Fruit fly (Drosophila melanogaster): Measurements from ENCODE around the gene NSD.
A peak's percentile ranks its signal among the peaks of the same experiment; 100 is the strongest.
"Not testable (repeated sequence)": the region's sequence is repeated elsewhere in the genome, so short reads cannot be mapped to it uniquely, and the experiment has no call there.

The NSD gene

dm6 chr3R:27937752-27938694, at the start of gene NSD, which contains the start of gene BOD1:
Gene NSD (minus strand): TSS chr3R:27937853.
Gene BOD1 (plus strand): TSS chr3R:27938245.
- TF ChIP-seq noc (tag; optimal IDR thresholded peaks at IDR 0.05) = peak; percentile 3

- peak; percentile 84 for TF ChIP-seq noc (tag; optimal IDR thresholded peaks at IDR 0.05)
These were observed 49.7 kb upstream of the NSD start for dm6 chr3R:27987329-27987728.

dm6 chr3R:27986794-27987193, 49.1 kb upstream of the NSD start:
- no peak for TF ChIP-seq noc (tag; optimal IDR thresholded peaks at IDR 0.05)

- not testable (repeated sequence) for TF ChIP-seq noc (tag; optimal IDR thresholded peaks at IDR 0.05)
These were observed 25.5 kb upstream of the NSD start, which contains the start of the genes CG31131 and CG4849 for dm6 chr3R:27963119-27963518. Gene CG31131 (minus strand): TSS chr3R:27963219. Gene CG4849 (plus strand): TSS chr3R:27963415.

- TF ChIP-seq noc (tag; optimal IDR thresholded peaks at IDR 0.05) = not testable (repeated sequence)
These were observed 22.8 kb upstream of the NSD start, which contains the start of gene CG31253 for dm6 chr3R:27960473-27960872. Gene CG31253 (minus strand): TSS chr3R:27960573.

dm6 chr3R:27959145-27959544, 21.5 kb upstream of the NSD start, which contains the start of the genes CG42487 and CG4884:
Gene CG42487 (minus strand): TSS chr3R:27959245.
Gene CG4884 (minus strand): TSS chr3R:27959245.
- TF ChIP-seq noc (tag; optimal IDR thresholded peaks at IDR 0.05) = not testable (repeated sequence)

- TF ChIP-seq noc (tag; optimal IDR thresholded peaks at IDR 0.05) = no peak
These were observed 20.3 kb upstream of the NSD start for dm6 chr3R:27957967-27958366.

dm6 chr3R:27954533-27954932, 16.9 kb upstream of the NSD start, which contains the start of gene Nep7:
Gene Nep7 (plus strand): TSS chr3R:27954917.
- peak; percentile 77 for TF ChIP-seq noc (tag; optimal IDR thresholded peaks at IDR 0.05)

dm6 chr3R:27953890-27954289, 16.2 kb upstream of the NSD start, which contains the start of gene CG4951:
Gene CG4951 (minus strand): TSS chr3R:27954112.
- TF ChIP-seq noc (tag; optimal IDR thresholded peaks at IDR 0.05) = no peak

- TF ChIP-seq noc (tag; optimal IDR thresholded peaks at IDR 0.05) = peak; percentile 41
These were observed 10.8 kb upstream of the NSD start, which contains the start of gene Gp93 for dm6 chr3R:27948421-27948906. Gene Gp93 (plus strand): TSS chr3R:27948711.

dm6 chr3R:27947682-27948245, 10.1 kb upstream of the NSD start, which contains the start of gene mfrn:
Gene mfrn (minus strand): TSS chr3R:27948021.
- TF ChIP-seq noc (tag; optimal IDR thresholded peaks at IDR 0.05) = no peak

- TF ChIP-seq noc (tag; optimal IDR thresholded peaks at IDR 0.05) = no peak
These were observed 9.0 kb upstream of the NSD start for dm6 chr3R:27946555-27947204.

dm6 chr3R:27945398-27945797, 7.7 kb upstream of the NSD start:
- TF ChIP-seq noc (tag; optimal IDR thresholded peaks at IDR 0.05) = no peak

- TF ChIP-seq noc (tag; optimal IDR thresholded peaks at IDR 0.05) = no peak
These were observed 6.2 kb downstream of the NSD start for dm6 chr3R:27931461-27931860.

Data from whole organism, larva.